Fruit fly (Drosophila melanogaster): Measurements from ENCODE around the gene CG3703.

Gene CG3703

DNA sequence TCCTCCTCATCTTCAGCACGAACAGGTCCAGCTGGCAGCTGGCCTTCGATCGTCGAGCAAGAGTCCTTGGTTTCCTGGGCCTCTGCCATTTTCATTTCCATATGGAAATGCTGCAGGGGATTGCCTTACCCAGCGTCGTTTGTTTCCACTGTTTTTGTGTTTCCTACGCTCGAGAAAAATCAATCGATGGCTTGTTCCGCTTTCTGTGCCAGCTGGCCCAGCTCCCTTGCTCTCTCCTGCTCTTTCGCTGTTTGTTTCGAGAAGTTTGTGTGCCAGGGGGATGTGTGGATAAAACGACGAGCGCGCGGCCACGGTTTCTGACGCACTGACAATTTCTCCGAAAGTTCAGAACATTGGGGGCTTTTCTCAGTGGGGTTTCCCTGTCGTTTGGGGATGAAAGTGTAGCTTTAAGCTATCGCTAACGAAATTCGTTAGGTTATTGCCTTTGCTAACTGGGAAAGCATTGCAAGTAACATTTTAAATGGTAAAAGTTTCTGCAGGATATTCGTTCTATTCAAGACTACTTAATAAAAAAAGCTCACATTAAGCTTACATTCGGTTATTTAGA lies at the start of gene CG3703:
Gene CG3703, minus strand, starts transcription at position 328 of the 568 bp plus-strand sequence.
- TF ChIP-seq Rel (GFP tag; optimal IDR thresholded peaks at IDR 0.05) (no peak), Rel (tag; optimal IDR thresholded peaks at IDR 0.05) (peak; percentile 97), ey (GFP tag; optimal IDR thresholded peaks at IDR 0.05) (no peak), Hnf4 (GFP tag; optimal IDR thresholded peaks at IDR 0.05) (no peak)

DNA sequence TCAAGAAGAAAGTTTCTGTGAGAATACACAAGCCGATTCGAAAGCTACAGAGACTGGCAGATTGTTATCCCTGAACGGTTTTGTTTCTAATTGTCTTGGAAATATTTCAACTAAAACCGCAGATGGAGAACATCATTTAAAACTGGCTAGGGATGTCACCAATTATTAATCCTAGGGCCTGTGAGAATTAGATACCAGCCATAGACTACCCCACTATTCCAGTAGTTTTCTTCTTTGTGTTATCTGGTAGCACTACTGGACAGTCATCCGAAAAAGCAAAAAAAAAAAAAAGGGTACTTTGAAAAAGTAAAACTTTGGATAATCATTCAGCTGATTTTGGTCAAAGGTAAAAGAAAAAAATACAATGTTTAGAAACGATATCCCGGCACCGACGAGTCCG lies 44.6 kb upstream of the CG3703 start, which contains the start of gene CG18823:
Gene CG18823, plus strand, starts transcription at position 301 of the 400 bp plus-strand sequence.
- TF ChIP-seq Hnf4 (GFP tag; optimal IDR thresholded peaks at IDR 0.05) (no peak), Sp1 (GFP tag; optimal IDR thresholded peaks at IDR 0.05) (no peak)

DNA sequence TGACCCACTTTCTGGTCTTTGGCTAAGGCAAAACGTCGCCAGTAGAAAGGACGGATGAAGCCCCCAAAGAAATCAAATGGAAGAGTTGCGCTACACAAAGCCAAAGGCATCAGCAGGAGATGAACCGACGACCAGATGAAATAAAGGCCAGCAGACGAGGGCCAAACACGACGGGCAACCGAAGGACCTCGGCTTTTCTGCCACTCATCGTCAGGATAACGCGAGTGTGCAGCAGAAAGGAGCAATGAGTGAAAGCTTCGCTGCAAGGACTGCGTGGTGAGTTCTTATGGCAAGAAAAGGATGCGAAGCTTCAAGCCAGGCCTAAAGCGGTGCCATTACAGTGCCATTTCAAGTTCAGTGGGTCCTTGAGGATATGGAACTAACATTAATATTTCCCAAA lies 40.3 kb upstream of the CG3703 start:
- TF ChIP-seq psq (GFP tag; optimal IDR thresholded peaks at IDR 0.05) (no peak), Myc (optimal IDR thresholded peaks at IDR 0.05) (no peak), usp (GFP tag; optimal IDR thresholded peaks at IDR 0.05) (no peak), Vsx2 (GFP tag; optimal IDR thresholded peaks at IDR 0.05; ENCODE audit: partially characterized antibody) (no peak), CG9705 (GFP tag; optimal IDR thresholded peaks at IDR 0.05) (no peak), sage (GFP tag; optimal IDR thresholded peaks at IDR 0.05) (no peak), h (GFP tag; optimal IDR thresholded peaks at IDR 0.05) (no peak), N (GFP tag; optimal IDR thresholded peaks at IDR 0.05) (no peak)

DNA sequence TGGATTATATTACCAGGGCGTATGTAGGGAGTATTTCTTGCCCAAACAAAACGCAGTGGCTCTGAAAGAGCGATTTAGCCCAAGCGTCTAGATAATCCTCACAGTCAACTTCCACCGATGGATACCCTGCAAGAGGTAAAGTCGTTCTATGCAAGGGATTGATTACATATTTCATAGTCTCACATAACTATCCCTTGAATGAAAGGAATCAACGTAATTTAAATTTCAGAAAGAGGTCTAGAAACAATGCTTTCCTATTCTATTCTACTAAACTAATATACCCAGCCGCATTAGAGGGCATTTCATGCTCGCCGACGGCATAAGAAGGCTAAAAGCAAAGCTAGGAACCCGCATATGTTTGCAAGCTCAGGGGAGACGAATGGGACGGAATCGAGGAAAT lies 21.2 kb upstream of the CG3703 start:
- TF ChIP-seq foxo (GFP tag; optimal IDR thresholded peaks at IDR 0.05) (no peak), Hr78 (GFP tag; optimal IDR thresholded peaks at IDR 0.05) (no peak), Hnf4 (GFP tag; optimal IDR thresholded peaks at IDR 0.05) (no peak), Rel (GFP tag; optimal IDR thresholded peaks at IDR 0.05) (no peak), Rel (tag; optimal IDR thresholded peaks at IDR 0.05) (no peak), CG32264 (GFP tag; optimal IDR thresholded peaks at IDR 0.05) (no peak), dsf (GFP tag; optimal IDR thresholded peaks at IDR 0.05; ENCODE audit: borderline replicate concordance) (no peak), tai (GFP tag; optimal IDR thresholded peaks at IDR 0.05) (no peak), Vsx2 (GFP tag; optimal IDR thresholded peaks at IDR 0.05; ENCODE audit: partially characterized antibody) (no peak), rgr (GFP tag; optimal IDR thresholded peaks at IDR 0.05) (no peak), woc (GFP tag; optimal IDR thresholded peaks at IDR 0.05) (no peak), Abd-B (GFP tag; optimal IDR thresholded peaks at IDR 0.05) (no peak), ey (GFP tag; optimal IDR thresholded peaks at IDR 0.05) (no peak), jim (GFP tag; optimal IDR thresholded peaks at IDR 0.05) (no peak), sv (GFP tag; optimal IDR thresholded peaks at IDR 0.05) (no peak), Hr83 (GFP tag; optimal IDR thresholded peaks at IDR 0.05; ENCODE audit: poor library complexity, severe bottlenecking) (no peak)

DNA sequence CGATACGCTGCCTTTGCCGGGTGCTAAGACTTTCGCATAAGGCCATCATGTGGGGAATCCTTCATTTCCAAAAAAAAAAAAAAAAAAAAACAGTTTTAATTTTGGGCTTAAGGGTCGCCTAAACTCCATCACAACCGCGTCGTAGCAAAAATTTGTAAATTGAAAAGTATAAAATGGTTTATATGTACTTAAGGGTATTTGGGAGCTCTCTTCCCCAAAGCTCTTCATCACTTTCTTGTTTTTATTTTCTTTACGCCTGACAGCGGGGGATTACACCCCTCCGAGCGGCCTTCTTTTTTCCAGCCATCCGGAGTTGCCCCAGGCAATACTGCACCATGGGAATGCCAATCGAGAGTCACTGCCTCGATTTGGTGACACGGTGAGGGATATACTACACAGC lies 18.4 kb upstream of the CG3703 start:
- TF ChIP-seq dl (GFP tag; optimal IDR thresholded peaks at IDR 0.05; ENCODE audit: insufficient read depth in 1 of 2, partially characterized antibody in 2 of 2) (no peak), h (GFP tag; optimal IDR thresholded peaks at IDR 0.05) (peak; percentile 12)

DNA sequence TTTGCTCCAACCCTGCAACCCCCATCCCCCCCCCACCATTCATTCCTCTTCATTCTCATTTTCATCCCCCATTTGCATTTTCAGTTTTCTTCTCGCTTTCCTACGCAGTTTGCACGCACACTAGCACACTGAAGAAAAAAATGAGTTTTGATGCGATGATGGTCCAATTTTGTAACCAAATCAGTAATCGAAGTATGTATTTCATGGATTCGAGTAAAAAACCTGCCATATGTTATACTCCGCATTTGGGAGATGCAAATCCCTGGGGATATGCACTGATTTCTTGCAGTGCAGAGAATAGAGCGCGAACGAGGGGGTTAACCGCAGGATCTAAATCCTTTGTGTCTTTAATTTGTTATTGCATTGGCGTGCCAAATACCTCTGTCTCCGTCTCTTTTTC lies 10.3 kb upstream of the CG3703 start:
- TF ChIP-seq Jra (GFP tag; optimal IDR thresholded peaks at IDR 0.05), result no peak
- peak in 1 of 2 experiments; percentile 33 for TF ChIP-seq foxo (GFP tag; optimal IDR thresholded peaks at IDR 0.05)
- TF ChIP-seq Mio (GFP tag; optimal IDR thresholded peaks at IDR 0.05), result no peak
- TF ChIP-seq fru (GFP tag; optimal IDR thresholded peaks at IDR 0.05), result peak; percentile 10
- no peak for TF ChIP-seq CrebA (GFP tag; optimal IDR thresholded peaks at IDR 0.05; ENCODE audit: borderline replicate concordance)
- TF ChIP-seq pan (optimal IDR thresholded peaks at IDR 0.05), result no peak
- peak; percentile 3 for TF ChIP-seq rgr (GFP tag; optimal IDR thresholded peaks at IDR 0.05)
- peak; percentile 19 for TF ChIP-seq ey (GFP tag; optimal IDR thresholded peaks at IDR 0.05)
- peak; percentile 15 for TF ChIP-seq HLH106 (tag; optimal IDR thresholded peaks at IDR 0.05)
- TF ChIP-seq h (GFP tag; optimal IDR thresholded peaks at IDR 0.05), result peak; percentile 19

Data from whole organism, wandering third instar larva.